Fruit fly (Drosophila melanogaster) whole organism, prepupa: ENCODE results near the gene CG4074.

Source experiments
- CG10631 ChIP-seq: fragments of 200-800 bp; sonication (Bioruptor generic); optimal IDR thresholded peaks from 2 replicates; lab custom pipeline; 2016; ENCODE audit warnings: missing biosample characterization, missing genetic modification characterization
- CG11902 ChIP-seq: fragments of 200-800 bp; sonication (Bioruptor generic); optimal IDR thresholded peaks from 3 replicates; lab custom pipeline; 2016; ENCODE audit warnings: missing biosample characterization, missing genetic modification characterization
- CG15336 ChIP-seq: fragments of 200-800 bp; sonication (Bioruptor generic); IDR thresholded peaks from 2 replicates; pipeline ENCODE4 v1.3.6; 2022; ENCODE audit warnings: missing biosample characterization, missing genetic modification characterization
- CG1621 ChIP-seq: fragments of 200-800 bp; sonication (Bioruptor generic); optimal IDR thresholded peaks from 3 replicates; lab custom pipeline; 2018; ENCODE audit warnings: missing biosample characterization, mild to moderate bottlenecking, missing genetic modification characterization
- CG16779 ChIP-seq: fragments of 200-800 bp; sonication (Bioruptor generic); optimal IDR thresholded peaks from 3 replicates; lab custom pipeline; 2017; ENCODE audit warnings: missing biosample characterization, mild to moderate bottlenecking, missing genetic modification characterization
- CG3032 ChIP-seq: fragments of 200-800 bp; optimal IDR thresholded peaks from 2 replicates; lab custom pipeline; 2019; ENCODE audit warnings: missing biosample characterization, mild to moderate bottlenecking, missing genetic modification characterization, moderate library complexity
- CG32006 ChIP-seq: fragments of 200-800 bp; sonication (Bioruptor generic); optimal IDR thresholded peaks from 3 replicates; lab custom pipeline; 2017; ENCODE audit warnings: missing biosample characterization, mild to moderate bottlenecking, missing genetic modification characterization
- CG34406 ChIP-seq: fragments of 200-800 bp; sonication (Bioruptor generic); optimal IDR thresholded peaks from 3 replicates; lab custom pipeline; 2016; ENCODE audit warnings: missing biosample characterization, missing genetic modification characterization
- CG3919 ChIP-seq: fragments of 200-800 bp; sonication (Bioruptor generic); optimal IDR thresholded peaks from 3 replicates; lab custom pipeline; 2016; ENCODE audit warnings: missing biosample characterization, missing genetic modification characterization
- CG4318 ChIP-seq: fragments of 200-800 bp; sonication (Bioruptor generic); optimal IDR thresholded peaks from 3 replicates; lab custom pipeline; 2017; ENCODE audit warnings: missing biosample characterization, mild to moderate bottlenecking, missing genetic modification characterization
- CG6163 ChIP-seq: fragments of 200-800 bp; sonication (Bioruptor generic); IDR thresholded peaks from 3 replicates; pipeline ENCODE4 v1.3.6; 2022; ENCODE audit warnings: missing biosample characterization, missing genetic modification characterization
- CG6792 ChIP-seq: fragments of 200-800 bp; sonication (Bioruptor generic); optimal IDR thresholded peaks from 3 replicates; lab custom pipeline; 2016; ENCODE audit warnings: missing biosample characterization, missing genetic modification characterization
- CG6854 ChIP-seq: fragments of 200-800 bp; sonication (Bioruptor generic); optimal IDR thresholded peaks from 2 replicates; lab custom pipeline; 2017; ENCODE audit warnings: missing biosample characterization, mild to moderate bottlenecking, missing genetic modification characterization
- CG7368 ChIP-seq: fragments of 200-800 bp; sonication (Bioruptor generic); optimal IDR thresholded peaks from 3 replicates; lab custom pipeline; 2016; ENCODE audit warnings: missing biosample characterization, missing genetic modification characterization
- CG8119 ChIP-seq: fragments of 200-800 bp; sonication (Bioruptor generic); IDR thresholded peaks from 3 replicates; pipeline ENCODE4 v1.3.6; 2022; ENCODE audit warnings: missing biosample characterization, missing genetic modification characterization
- CG8319 ChIP-seq: fragments of 200-800 bp; sonication (Bioruptor generic); optimal IDR thresholded peaks from 3 replicates; lab custom pipeline; 2016; ENCODE audit warnings: missing biosample characterization, missing genetic modification characterization
- CG8632 ChIP-seq: fragments of 200-800 bp; sonication (Bioruptor generic); optimal IDR thresholded peaks from 3 replicates; lab custom pipeline; 2016; ENCODE audit warnings: missing biosample characterization, missing genetic modification characterization
- CG9139 ChIP-seq: fragments of 200-800 bp; sonication (Bioruptor generic); optimal IDR thresholded peaks from 3 replicates; lab custom pipeline; 2017; ENCODE audit warnings: missing biosample characterization, mild to moderate bottlenecking, missing genetic modification characterization
- Eip78C ChIP-seq: fragments of 200-800 bp; sonication (Bioruptor generic); peaks from one replicate; lab custom pipeline; 2016; ENCODE audit warnings: missing biosample characterization, missing genetic modification characterization
- Ets96B ChIP-seq: fragments of 200-800 bp; optimal IDR thresholded peaks from 2 replicates; lab custom pipeline; 2019; ENCODE audit warnings: missing biosample characterization, mild to moderate bottlenecking, missing genetic modification characterization, moderate library complexity
- Gug ChIP-seq: fragments of 200-800 bp; sonication (Bioruptor generic); IDR thresholded peaks from 2 replicates; pipeline ENCODE4 v1.3.6; 2022; ENCODE audit warnings: missing biosample characterization, missing genetic modification characterization
- Hr38 ChIP-seq: sonication (Bioruptor generic); optimal IDR thresholded peaks from 2 replicates; lab custom pipeline; 2016; ENCODE audit warnings: missing biosample characterization, missing genetic modification characterization
- Hr39 ChIP-seq: fragments of 200-800 bp; sonication (Bioruptor generic); optimal IDR thresholded peaks from 2 replicates; lab custom pipeline; 2016; ENCODE audit warnings: missing biosample characterization, missing genetic modification characterization
- Hr4 ChIP-seq: fragments of 200-800 bp; sonication (Bioruptor generic); optimal IDR thresholded peaks from 3 replicates; lab custom pipeline; 2016; ENCODE audit warnings: missing biosample characterization, missing genetic modification characterization
- Met ChIP-seq: fragments of 200-800 bp; sonication (Bioruptor generic); optimal IDR thresholded peaks from 3 replicates; lab custom pipeline; 2016; ENCODE audit warnings: missing biosample characterization, missing genetic modification characterization
- Smox ChIP-seq: fragments of 200-800 bp; sonication (Bioruptor generic); optimal IDR thresholded peaks from 3 replicates; lab custom pipeline; 2016; ENCODE audit warnings: missing biosample characterization, missing genetic modification characterization
- Sox102F ChIP-seq: fragments of 200-800 bp; sonication (Bioruptor generic); optimal IDR thresholded peaks from 2 replicates; lab custom pipeline; 2016; ENCODE audit warnings: missing biosample characterization, mild to moderate bottlenecking, missing genetic modification characterization
- Sox14 ChIP-seq: fragments of 200-800 bp; sonication (Bioruptor generic); optimal IDR thresholded peaks from 3 replicates; lab custom pipeline; 2016; ENCODE audit warnings: missing biosample characterization, missing genetic modification characterization
- Sox15 ChIP-seq: fragments of 200-800 bp; sonication (Bioruptor generic); optimal IDR thresholded peaks from 3 replicates; lab custom pipeline; 2016; ENCODE audit warnings: missing biosample characterization, missing genetic modification characterization
- achi ChIP-seq: fragments of 200-800 bp; sonication (Bioruptor generic); optimal IDR thresholded peaks from 3 replicates; lab custom pipeline; 2016; ENCODE audit warnings: missing biosample characterization, missing genetic modification characterization
- acj6 ChIP-seq: fragments of 200-800 bp; sonication (Bioruptor generic); optimal IDR thresholded peaks from 3 replicates; lab custom pipeline; 2016; ENCODE audit warnings: missing biosample characterization, missing genetic modification characterization
- dac ChIP-seq: fragments of 200-800 bp; sonication (Bioruptor generic); optimal IDR thresholded peaks from 2 replicates; lab custom pipeline; 2017; ENCODE audit warnings: missing biosample characterization, mild to moderate bottlenecking, missing genetic modification characterization
- dsx ChIP-seq: fragments of 200-800 bp; optimal IDR thresholded peaks from 3 replicates; lab custom pipeline; 2019; ENCODE audit warnings: missing biosample characterization, mild to moderate bottlenecking, missing genetic modification characterization, moderate library complexity; ENCODE audit not compliant: poor library complexity, severe bottlenecking
- eg ChIP-seq: fragments of 200-800 bp; sonication (Bioruptor generic); IDR thresholded peaks from 3 replicates; pipeline ENCODE4 v1.3.6; 2022; ENCODE audit warnings: missing biosample characterization, missing genetic modification characterization
- esn ChIP-seq: fragments of 200-800 bp; sonication (Bioruptor generic); optimal IDR thresholded peaks from 2 replicates; lab custom pipeline; 2016; ENCODE audit warnings: missing biosample characterization, mild to moderate bottlenecking, missing genetic modification characterization, moderate library complexity
- fd85E ChIP-seq: fragments of 200-800 bp; sonication (Bioruptor generic); optimal IDR thresholded peaks from 3 replicates; lab custom pipeline; 2016; ENCODE audit warnings: missing biosample characterization, missing genetic modification characterization
- fkh ChIP-seq: fragments of 200-800 bp; sonication (Bioruptor generic); optimal IDR thresholded peaks from 3 replicates; lab custom pipeline; 2017; ENCODE audit warnings: missing biosample characterization, mild to moderate bottlenecking, missing genetic modification characterization, moderate library complexity
- net ChIP-seq: fragments of 200-800 bp; sonication (Bioruptor generic); optimal IDR thresholded peaks from 3 replicates; lab custom pipeline; 2016; ENCODE audit warnings: missing biosample characterization, missing genetic modification characterization
- pdm3 ChIP-seq: fragments of 200-800 bp; sonication (Bioruptor generic); optimal IDR thresholded peaks from 3 replicates; lab custom pipeline; 2016; ENCODE audit warnings: missing biosample characterization, missing genetic modification characterization
- salr ChIP-seq, 2 experiments: fragments of 200-800 bp; sonication (Bioruptor generic); optimal IDR thresholded peaks; 3 replicates each; lab custom pipeline; 2016 to 2018; ENCODE audit warnings: missing biosample characterization in 2 of 2, missing genetic modification characterization in 2 of 2, mild to moderate bottlenecking in 1 of 2
- spab ChIP-seq: fragments of 200-800 bp; sonication (Bioruptor generic); optimal IDR thresholded peaks from 2 replicates; lab custom pipeline; 2017; ENCODE audit warnings: missing biosample characterization, mild to moderate bottlenecking, missing genetic modification characterization, missing genetic modification reagents
- ss ChIP-seq, 2 experiments: fragments of 200-800 bp; sonication (Bioruptor generic); optimal IDR thresholded peaks; 2 replicates in 1 of 2; 3 replicates in 1 of 2; lab custom pipeline; 2017 to 2018; ENCODE audit warnings: mild to moderate bottlenecking in 2 of 2, missing biosample characterization in 2 of 2, missing genetic modification characterization in 2 of 2, moderate library complexity in 1 of 2
- svp ChIP-seq: fragments of 200-800 bp; sonication (Bioruptor generic); peaks from one replicate; lab custom pipeline; 2016; ENCODE audit warnings: missing biosample characterization, missing genetic modification characterization
- vri ChIP-seq: fragments of 200-800 bp; sonication (Bioruptor generic); optimal IDR thresholded peaks from 3 replicates; lab custom pipeline; 2016; ENCODE audit warnings: missing biosample characterization, mild to moderate bottlenecking, missing genetic modification characterization

The CG4074 gene

DNA sequence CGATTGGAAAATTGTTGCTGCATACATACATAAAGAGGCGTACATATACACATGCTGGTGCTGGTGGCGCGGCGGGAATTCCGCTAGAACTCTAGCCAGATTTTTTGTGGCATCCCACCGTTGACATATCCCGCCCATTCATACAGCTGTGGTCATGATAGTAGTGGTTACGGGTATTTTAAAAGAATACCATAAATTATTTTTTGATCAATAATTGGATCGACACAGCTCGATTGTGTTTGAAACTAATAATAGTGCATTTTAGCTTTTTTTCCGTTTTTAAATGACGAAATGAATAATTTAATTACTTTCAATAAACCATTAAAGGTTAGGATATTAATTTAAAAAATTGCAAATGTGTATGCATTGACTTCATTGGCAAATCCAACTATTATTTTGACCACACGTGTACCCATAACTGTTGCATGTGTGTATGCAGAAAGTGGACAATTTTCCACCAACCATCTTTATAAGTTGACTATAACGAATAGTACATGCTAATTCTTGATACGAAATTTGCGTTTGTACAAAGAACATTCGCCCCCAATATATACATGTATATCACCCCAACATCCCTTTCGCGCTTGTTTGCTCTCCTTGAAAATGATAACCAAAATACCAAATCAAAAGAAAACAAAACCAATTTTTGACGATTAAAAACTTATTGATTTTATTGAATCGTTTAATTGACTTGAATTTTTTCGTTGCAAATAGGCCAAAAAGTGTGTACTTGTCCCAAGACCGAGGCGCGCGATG, 2.8 kb upstream of the CG4074 start (continued):
- TF ChIP-seq CG1621 (tag; lab: Kevin White, UChicago), result peak; percentile 76
- TF ChIP-seq CG8319 (GFP tag; lab: Kevin White, UChicago), result peak; percentile 62
- no peak for TF ChIP-seq fd85E (GFP tag; lab: Kevin White, UChicago)
- TF ChIP-seq Hr39 (GFP tag; lab: Kevin White, UChicago), result peak; percentile 81
- TF ChIP-seq CG8119 (GFP tag; lab: Robert Waterston, UW), result peak; percentile 91
- peak; percentile 66 for TF ChIP-seq vri (GFP tag; lab: Kevin White, UChicago)
- no peak for TF ChIP-seq CG4318 (GFP tag; lab: Kevin White, UChicago)
- peak; percentile 79 for TF ChIP-seq Ets96B (tag; lab: Kevin White, UChicago)
- no peak for TF ChIP-seq Hr38 (GFP tag; lab: Kevin White, UChicago)
- TF ChIP-seq eg, result peak; percentile 93
- peak; percentile 81 for TF ChIP-seq CG7368 (GFP tag; lab: Kevin White, UChicago)
- TF ChIP-seq CG15336 (GFP tag; lab: Robert Waterston, UW), result peak; percentile 92
- TF ChIP-seq, all 60 proteins: peak for 55

DNA sequence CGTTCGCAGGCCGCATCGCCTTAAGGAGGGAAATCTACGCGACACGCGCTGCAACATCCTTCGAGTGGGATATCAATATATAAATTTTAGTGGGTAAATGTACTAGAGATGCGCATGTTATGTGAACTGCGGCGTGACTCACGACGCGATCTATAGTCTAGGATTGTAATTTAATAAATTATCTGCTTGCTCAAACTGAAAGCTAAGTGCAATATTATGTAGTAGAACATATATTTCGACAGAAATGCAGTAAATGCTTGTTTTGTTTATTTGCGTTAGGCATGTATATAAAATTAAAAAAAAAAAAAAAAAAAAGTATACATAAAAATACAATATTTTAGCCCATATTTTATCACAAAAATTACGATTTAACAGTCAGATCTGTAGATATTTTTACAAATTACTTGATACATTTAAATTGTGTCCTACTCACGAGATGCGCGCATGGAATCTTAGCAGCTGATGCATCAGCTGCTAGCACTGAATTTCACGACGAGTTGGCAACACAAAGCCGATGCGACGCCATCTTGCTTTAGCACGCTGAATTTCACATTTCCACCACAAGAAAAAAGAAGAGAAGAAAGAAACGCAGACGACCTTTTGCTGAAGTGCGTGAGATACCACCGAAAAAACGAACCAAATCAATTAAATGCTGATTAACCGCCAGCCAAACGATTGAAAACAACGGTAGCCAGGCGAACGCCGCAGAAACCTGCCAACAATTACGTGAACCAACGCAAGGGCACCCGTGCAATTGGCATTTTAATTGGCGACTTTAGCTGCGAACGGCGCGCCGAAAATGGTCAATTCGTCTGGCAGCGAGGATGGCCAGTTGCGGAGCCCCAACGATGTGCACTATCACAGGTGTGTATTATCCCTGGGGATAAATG, 1.9 kb upstream of the CG4074 start, which contains the start of the genes CG4042 and Pitslre:
TSS of gene CG4042 (minus strand) at position 507 of the 890 bp plus-strand sequence.
TSS of gene Pitslre (plus strand) at position 528 of the 890 bp plus-strand sequence.
- TF ChIP-seq achi, result peak; percentile 59
- TF ChIP-seq CG10631, result peak; percentile 76
- no peak for TF ChIP-seq dsx (GFP tag; lab: Kevin White, UChicago)
- peak; percentile 66 for TF ChIP-seq acj6 (GFP tag; lab: Kevin White, UChicago)
- TF ChIP-seq fkh (GFP tag; lab: Kevin White, UChicago), result no peak
- TF ChIP-seq CG34406 (GFP tag; lab: Kevin White, UChicago), result peak; percentile 57
- no peak for TF ChIP-seq CG16779 (tag; lab: Kevin White, UChicago)
- peak; percentile 58 for TF ChIP-seq CG8632
- no peak for TF ChIP-seq CG7368 (GFP tag; lab: Kevin White, UChicago)
- TF ChIP-seq CG32006, result peak; percentile 29
- no peak for TF ChIP-seq ss (GFP tag; optimal IDR thresholded peaks at IDR 0.05; lab: Kevin White, UChicago)
- peak; percentile 17 for TF ChIP-seq Ets96B (tag; lab: Kevin White, UChicago)
- peak; percentile 13 for TF ChIP-seq Sox14 (GFP tag; lab: Kevin White, UChicago)
- TF ChIP-seq Sox15, result peak; percentile 25
- no peak for TF ChIP-seq CG9139
- TF ChIP-seq Hr4 (GFP tag; lab: Kevin White, UChicago), result peak; percentile 57
- TF ChIP-seq Smox, result peak; percentile 51
- TF ChIP-seq Eip78C, result peak; percentile 76
- TF ChIP-seq vri (GFP tag; lab: Kevin White, UChicago), result no peak
- TF ChIP-seq esn (GFP tag; lab: Kevin White, UChicago), result peak; percentile 58
- no peak for TF ChIP-seq fd85E (GFP tag; lab: Kevin White, UChicago)
- TF ChIP-seq CG11902 (GFP tag; lab: Kevin White, UChicago), result peak; percentile 24
- TF ChIP-seq CG4318 (GFP tag; lab: Kevin White, UChicago), result no peak
- TF ChIP-seq Sox102F, result peak; percentile 54
- no peak for TF ChIP-seq CG6854
- TF ChIP-seq CG3919 (GFP tag; lab: Kevin White, UChicago), result peak; percentile 66
- peak; percentile 15 for TF ChIP-seq net (GFP tag; lab: Kevin White, UChicago)
- no peak for TF ChIP-seq spab (GFP tag; lab: Kevin White, UChicago)
- TF ChIP-seq CG1621 (tag; lab: Kevin White, UChicago), result no peak
- no peak for TF ChIP-seq CG15336 (GFP tag; lab: Robert Waterston, UW)
- no peak for TF ChIP-seq Hr38 (GFP tag; lab: Kevin White, UChicago)
- TF ChIP-seq CG6163 (GFP tag; lab: Robert Waterston, UW), result no peak
- TF ChIP-seq svp, result no peak
- peak; percentile 40 for TF ChIP-seq Met
- peak; percentile 47 for TF ChIP-seq CG3032 (tag; lab: Kevin White, UChicago)
- no peak for TF ChIP-seq CG8119 (GFP tag; lab: Robert Waterston, UW)
- TF ChIP-seq dac (GFP tag; lab: Kevin White, UChicago), result no peak
- TF ChIP-seq Hr39 (GFP tag; lab: Kevin White, UChicago), result peak; percentile 28
- peak in 1 of 2 experiments; percentile 64 for TF ChIP-seq salr (GFP tag; optimal IDR thresholded peaks at IDR 0.05; lab: Kevin White, UChicago)
- peak; percentile 41 for TF ChIP-seq pdm3 (GFP tag; lab: Kevin White, UChicago)
- TF ChIP-seq CG6792 (GFP tag; lab: Kevin White, UChicago), result peak; percentile 34
- TF ChIP-seq CG8319 (GFP tag; lab: Kevin White, UChicago), result no peak
- 0 out of 2 replicates have a peak, but pooled peaks have one; percentile 17 for TF ChIP-seq Gug
